Worm (Caenorhabditis elegans) whole organism, L1 larva: Measurements from ENCODE around the gene jmjd-3.3.

ENCODE experiments used
- alr-1 ChIP-seq: fragments of 200-800 bp; sonication (Bioruptor generic); optimal IDR thresholded peaks from 2 replicates; lab custom pipeline; 2018; ENCODE audit warnings: borderline replicate concordance, mild to moderate bottlenecking, missing genetic modification characterization, missing compliant biosample characterization
- aly-2 ChIP-seq: fragments of 150-350 bp; optimal IDR thresholded peaks from 2 replicates; lab custom pipeline; 2014; ENCODE audit warnings: missing biosample characterization, missing genetic modification characterization
- blmp-1 ChIP-seq: fragments of 150-350 bp; optimal IDR thresholded peaks from 2 replicates; lab custom pipeline; 2014; ENCODE audit warnings: missing biosample characterization, missing genetic modification characterization
- ceh-63 ChIP-seq: fragments of 200-800 bp; sonication (Bioruptor generic); optimal IDR thresholded peaks from 2 replicates; lab custom pipeline; 2018; ENCODE audit warnings: mild to moderate bottlenecking, missing genetic modification characterization, missing compliant biosample characterization
- ceh-88 ChIP-seq: fragments of 200-800 bp; sonication (Bioruptor generic); IDR thresholded peaks from 2 replicates; pipeline ENCODE4 v1.3.6; 2022; ENCODE audit warnings: missing genetic modification characterization, missing compliant biosample characterization
- dpl-1 ChIP-seq, 3 experiments: fragments of 150-350 bp in 2 of 3; sonication (generic microtip) in 1 of 3; optimal IDR thresholded peaks; 2 replicates each; lab custom pipeline; 2014 to 2017; ENCODE audit warnings: missing biosample characterization in 3 of 3, missing genetic modification characterization in 3 of 3, missing genetic modification reagents in 3 of 3
- dsc-1 ChIP-seq: sonication (generic microtip); optimal IDR thresholded peaks from 2 replicates; lab custom pipeline; 2016; ENCODE audit warnings: mild to moderate bottlenecking, missing genetic modification characterization, missing compliant biosample characterization
- efl-1 ChIP-seq, 4 experiments: fragments of 150-350 bp; optimal IDR thresholded peaks in 3 of 4; peaks in 1 of 4; 1 replicate in 1 of 4; 2 replicates in 3 of 4; lab custom pipeline; 2014; ENCODE audit warnings: missing biosample characterization in 2 of 4, missing genetic modification characterization in 2 of 4, missing genetic modification reagents in 2 of 4
- elt-2 ChIP-seq: sonication (generic microtip); optimal IDR thresholded peaks from 2 replicates; lab custom pipeline; 2016; ENCODE audit warnings: missing genetic modification characterization, mild to moderate bottlenecking, inconsistent platforms, missing compliant biosample characterization, missing genetic modification reagents
- elt-3 ChIP-seq, 6 experiments: fragments of 150-350 bp in 1 of 6; sonication (generic microtip); optimal IDR thresholded peaks; 2 replicates each; lab custom pipeline; 2017 to 2018; ENCODE audit warnings: missing biosample characterization in 6 of 6, missing genetic modification characterization in 6 of 6, inconsistent platforms in 1 of 6
- fkh-8 ChIP-seq: sonication (generic microtip); optimal IDR thresholded peaks from 2 replicates; lab custom pipeline; 2016; ENCODE audit warnings: mild to moderate bottlenecking, missing genetic modification characterization, missing compliant biosample characterization
- grh-1 ChIP-seq: fragments of 200-800 bp; sonication (Bioruptor generic); IDR thresholded peaks from 2 replicates; pipeline ENCODE4 v1.3.6; 2022; ENCODE audit warnings: missing genetic modification reagents, missing genetic modification characterization, missing compliant biosample characterization
- hlh-17 ChIP-seq: fragments of 200-800 bp; sonication (Bioruptor generic); optimal IDR thresholded peaks from 2 replicates; lab custom pipeline; 2018; ENCODE audit warnings: missing genetic modification characterization, mild to moderate bottlenecking, missing compliant biosample characterization, moderate library complexity, borderline replicate concordance
- isw-1 ChIP-seq: fragments of 200-800 bp; sonication (Bioruptor generic); IDR thresholded peaks from 2 replicates; pipeline ENCODE4 v1.3.6; 2022; ENCODE audit warnings: missing genetic modification characterization, missing compliant biosample characterization
- lin-14 ChIP-seq: fragments of 200-800 bp; sonication (Bioruptor generic); optimal IDR thresholded peaks from 2 replicates; lab custom pipeline; 2018; ENCODE audit warnings: mild to moderate bottlenecking, missing genetic modification characterization, moderate library complexity, missing compliant biosample characterization
- mdl-1 ChIP-seq, 2 experiments: fragments of 150-350 bp; optimal IDR thresholded peaks; 2 replicates each; lab custom pipeline; 2014 to 2017; ENCODE audit warnings: missing biosample characterization in 2 of 2, missing genetic modification characterization in 2 of 2, inconsistent platforms in 1 of 2
- mef-2 ChIP-seq: fragments of 150-350 bp; optimal IDR thresholded peaks from 2 replicates; lab custom pipeline; 2014; ENCODE audit warnings: missing biosample characterization, missing genetic modification characterization
- mep-1 ChIP-seq: fragments of 150-350 bp; optimal IDR thresholded peaks from 2 replicates; lab custom pipeline; 2014; ENCODE audit warnings: missing biosample characterization, missing genetic modification characterization
- nhr-11 ChIP-seq: fragments of 150-350 bp; optimal IDR thresholded peaks from 2 replicates; lab custom pipeline; 2014; ENCODE audit warnings: missing biosample characterization, missing genetic modification characterization
- nhr-19 ChIP-seq: fragments of 200-800 bp; sonication (Bioruptor generic); conservative IDR thresholded peaks from 2 replicates; pipeline ENCODE4 v1.3.6; 2022; ENCODE audit warnings: missing genetic modification characterization, missing compliant biosample characterization
- nhr-20 ChIP-seq: sonication (generic microtip); optimal IDR thresholded peaks from 2 replicates; lab custom pipeline; 2016; ENCODE audit warnings: mild to moderate bottlenecking, missing genetic modification characterization, missing compliant biosample characterization
- nhr-71 ChIP-seq: sonication (generic microtip); optimal IDR thresholded peaks from 2 replicates; lab custom pipeline; 2016; ENCODE audit warnings: mild to moderate bottlenecking, missing genetic modification characterization, moderate library complexity, missing compliant biosample characterization
- nhr-85 ChIP-seq: sonication (generic microtip); peaks from one replicate; lab custom pipeline; 2016; ENCODE audit warnings: missing genetic modification characterization, inconsistent platforms, missing compliant biosample characterization
- pag-3 ChIP-seq: sonication (generic microtip); optimal IDR thresholded peaks from 2 replicates; lab custom pipeline; 2017; ENCODE audit warnings: missing genetic modification characterization, mild to moderate bottlenecking, missing compliant biosample characterization, antibody characterized with exemption, borderline replicate concordance; ENCODE audit not compliant: insufficient read depth
- pax-3 ChIP-seq: fragments of 200-800 bp; sonication (Bioruptor generic); optimal IDR thresholded peaks from 2 replicates; lab custom pipeline; 2018; ENCODE audit warnings: mild to moderate bottlenecking, missing genetic modification characterization, moderate library complexity, missing compliant biosample characterization
- snu-23 ChIP-seq: sonication (generic microtip); optimal IDR thresholded peaks from 2 replicates; lab custom pipeline; 2016; ENCODE audit warnings: missing genetic modification characterization, missing compliant biosample characterization
- sox-4 ChIP-seq: sonication (generic microtip); optimal IDR thresholded peaks from 2 replicates; lab custom pipeline; 2016; ENCODE audit warnings: missing genetic modification characterization, missing compliant biosample characterization
- sup-37 ChIP-seq: fragments of 200-800 bp; sonication (Bioruptor generic); optimal IDR thresholded peaks from 2 replicates; lab custom pipeline; 2018; ENCODE audit warnings: mild to moderate bottlenecking, missing genetic modification characterization, missing compliant biosample characterization
- unc-130 ChIP-seq: fragments of 150-350 bp; optimal IDR thresholded peaks from 2 replicates; lab custom pipeline; 2017; ENCODE audit warnings: missing biosample characterization, missing genetic modification characterization, inconsistent platforms
- unc-30 ChIP-seq: sonication (generic microtip); optimal IDR thresholded peaks from 2 replicates; lab custom pipeline; 2017; ENCODE audit warnings: missing biosample characterization, missing genetic modification characterization
- unc-62 ChIP-seq: fragments of 150-350 bp; optimal IDR thresholded peaks from 2 replicates; lab custom pipeline; 2014; ENCODE audit warnings: missing biosample characterization, missing genetic modification reagents, missing genetic modification characterization
- ztf-11 ChIP-seq, 2 experiments: sonication (generic microtip); optimal IDR thresholded peaks; 2 replicates each; lab custom pipeline; 2016 to 2017; ENCODE audit warnings: missing genetic modification characterization in 2 of 2, missing biosample characterization in 1 of 2, missing compliant biosample characterization in 1 of 2

The jmjd-3.3 gene

ce11 chrX:13435790-13436472 lies at the start of gene jmjd-3.3:
Gene jmjd-3.3, plus strand, starts transcription at chrX:13436422.
- TF ChIP-seq mef-2 (tag; lab: Kevin White, UChicago) (no peak), unc-62 (GFP tag; lab: Kevin White, UChicago) (no peak), efl-1 (optimal IDR thresholded peaks at IDR 0.05; lab: Kevin White, UChicago) (no peak), efl-1 (GFP tag; optimal IDR thresholded peaks at IDR 0.05 in 1 of 2; lab: Kevin White, UChicago) (peak in 1 of 2 experiments; percentile 43)

ce11 chrX:13387497-13387953 lies 48.7 kb upstream of the jmjd-3.3 start, which contains the start of gene C49F8.3:
Gene C49F8.3, minus strand, starts transcription at chrX:13387547.
- TF ChIP-seq pax-3 (tag; lab: Kevin White, UChicago) (no peak), mdl-1 (tag; optimal IDR thresholded peaks at IDR 0.05; lab: Kevin White, UChicago) (no peak), blmp-1 (peak; percentile 87), alr-1 (tag; lab: Kevin White, UChicago) (no peak), lin-14 (GFP tag; lab: Kevin White, UChicago) (peak; percentile 20), dpl-1 (GFP tag; optimal IDR thresholded peaks at IDR 0.05; lab: Kevin White, UChicago) (no peak), sox-4 (tag; lab: Kevin White, UChicago) (no peak), mep-1 (tag; lab: Kevin White, UChicago) (no peak), elt-3 (tag; optimal IDR thresholded peaks at IDR 0.05; lab: Kevin White, UChicago) (peak in 1 of 6 experiments; percentile 1), hlh-17 (GFP tag; lab: Kevin White, UChicago) (no peak), aly-2 (tag; lab: Kevin White, UChicago) (no peak), elt-2 (tag; lab: Kevin White, UChicago) (no peak), nhr-71 (tag; lab: Kevin White, UChicago) (peak; percentile 21)

DNA sequence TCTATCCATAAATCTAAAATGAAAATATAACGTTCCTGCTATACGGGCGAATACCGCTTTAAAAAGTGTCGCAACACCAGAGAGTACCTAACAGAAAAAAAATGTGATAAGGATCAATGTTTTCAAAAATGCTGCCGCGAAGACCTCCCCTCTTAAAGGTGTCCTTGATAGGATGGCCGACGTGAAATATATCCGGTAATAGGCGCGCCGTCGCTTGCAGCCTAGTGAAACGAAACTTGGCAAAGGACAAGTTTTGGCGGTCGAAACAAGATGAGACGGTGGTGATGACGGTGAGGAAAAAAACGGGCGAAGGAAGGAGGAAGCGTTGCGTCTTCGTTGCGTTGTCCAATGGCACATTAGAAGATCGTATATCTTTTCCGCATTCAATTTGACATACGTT lies 47.4 kb upstream of the jmjd-3.3 start:
- TF ChIP-seq nhr-19 (GFP tag; lab: Robert Waterston, UW) (0 out of 2 replicates have a peak, but pooled peaks have one; percentile 28), sup-37 (GFP tag; lab: Kevin White, UChicago) (no peak), elt-3 (tag; optimal IDR thresholded peaks at IDR 0.05; lab: Kevin White, UChicago) (peak in 2 of 6 experiments; percentile 8 to 58), lin-14 (GFP tag; lab: Kevin White, UChicago) (peak; percentile 77), blmp-1 (peak; percentile 67), pag-3 (peak; percentile 38), nhr-11 (tag; lab: Kevin White, UChicago) (no peak), nhr-71 (tag; lab: Kevin White, UChicago) (peak; percentile 22), snu-23 (peak; percentile 40), unc-30 (tag; lab: Kevin White, UChicago) (no peak), nhr-20 (tag; lab: Kevin White, UChicago) (peak; percentile 43), grh-1 (GFP tag; lab: Robert Waterston, UW) (peak; percentile 25; the same call in 1 of the 2 replicates), mep-1 (tag; lab: Kevin White, UChicago) (peak; percentile 7), nhr-85 (tag; lab: Kevin White, UChicago) (peak; percentile 89), isw-1 (GFP tag; lab: Robert Waterston, UW) (no peak)

DNA sequence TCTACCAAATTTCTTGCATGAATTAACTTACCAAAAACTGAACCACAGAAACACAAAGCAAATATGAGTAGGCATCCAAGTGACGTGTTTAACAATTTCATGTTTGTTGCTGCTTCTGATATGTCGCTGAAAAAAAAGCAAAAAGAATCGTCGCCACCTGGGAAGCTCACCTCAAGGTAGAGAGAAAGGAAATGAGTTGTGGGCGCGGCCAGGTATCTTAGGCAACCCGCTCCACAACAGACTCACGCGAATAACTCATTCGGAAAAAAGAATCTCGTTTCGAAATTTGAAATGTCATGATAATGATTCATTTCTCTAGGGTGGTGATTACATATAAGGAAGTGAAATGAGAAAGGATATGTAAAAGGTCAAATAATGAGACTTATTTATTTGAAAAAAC lies 41.3 kb upstream of the jmjd-3.3 start, which contains the start of gene irld-2:
Gene irld-2 (minus strand): TSS at position 101 of the 400 bp plus-strand sequence.
- no peak for TF ChIP-seq dsc-1 (tag; lab: Kevin White, UChicago)
- TF ChIP-seq fkh-8, result peak; percentile 45
- TF ChIP-seq ceh-88, result no peak
- no peak for TF ChIP-seq efl-1 (optimal IDR thresholded peaks at IDR 0.05; lab: Kevin White, UChicago)
- TF ChIP-seq efl-1 (GFP tag; optimal IDR thresholded peaks at IDR 0.05 in 1 of 2; lab: Kevin White, UChicago), result peak in 1 of 2 experiments; percentile 70
- no peak for TF ChIP-seq unc-130 (tag; lab: Kevin White, UChicago)
- no peak for TF ChIP-seq ztf-11 (tag; optimal IDR thresholded peaks at IDR 0.05; lab: Kevin White, UChicago)
- no peak for TF ChIP-seq ceh-63
- TF ChIP-seq, all 84 proteins: peak for 2
